Fruit fly (Drosophila melanogaster): ENCODE results near the gene goe.

goe gene

DNA sequence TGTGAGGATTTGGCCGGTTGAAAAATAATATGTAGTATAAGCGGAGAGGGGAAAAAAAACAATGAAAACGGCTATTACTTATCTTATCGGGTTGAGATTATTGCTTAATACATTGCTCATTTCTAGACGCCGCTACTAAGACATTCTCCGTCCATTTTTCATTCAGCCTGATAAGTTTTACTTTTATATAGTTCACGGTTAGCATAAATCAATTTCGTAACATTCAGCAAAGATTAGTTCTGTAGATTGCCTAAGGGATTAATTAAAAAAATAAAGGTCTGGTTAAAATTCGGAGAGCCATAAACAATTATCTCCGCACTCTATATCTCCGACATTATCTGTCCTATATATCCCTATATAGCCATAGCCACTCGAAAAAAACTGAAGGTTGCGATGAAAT is 4.2 kb downstream of the goe start:
- TF ChIP-seq GATAd (GFP tag; optimal IDR thresholded peaks at IDR 0.05) (no peak), lola (GFP tag; optimal IDR thresholded peaks at IDR 0.05) (no peak), OdsH (GFP tag; optimal IDR thresholded peaks at IDR 0.05) (no peak), ey (GFP tag; optimal IDR thresholded peaks at IDR 0.05) (no peak), usp (GFP tag; optimal IDR thresholded peaks at IDR 0.05) (no peak), fru (GFP tag; optimal IDR thresholded peaks at IDR 0.05) (no peak), sv (GFP tag; optimal IDR thresholded peaks at IDR 0.05) (no peak), CG32264 (GFP tag; optimal IDR thresholded peaks at IDR 0.05) (no peak), CG9705 (GFP tag; optimal IDR thresholded peaks at IDR 0.05) (no peak), Hnf4 (GFP tag; optimal IDR thresholded peaks at IDR 0.05) (no peak), Vsx2 (GFP tag; optimal IDR thresholded peaks at IDR 0.05; ENCODE audit: partially characterized antibody) (no peak)

- TF ChIP-seq dl (GFP tag; optimal IDR thresholded peaks at IDR 0.05; ENCODE audit: insufficient read depth in 1 of 2, partially characterized antibody in 2 of 2) (no peak), N (GFP tag; optimal IDR thresholded peaks at IDR 0.05) (no peak), Hr78 (GFP tag; optimal IDR thresholded peaks at IDR 0.05) (no peak), Jra (GFP tag; optimal IDR thresholded peaks at IDR 0.05) (no peak), brk (GFP tag; optimal IDR thresholded peaks at IDR 0.05) (no peak), Hr83 (GFP tag; optimal IDR thresholded peaks at IDR 0.05; ENCODE audit: poor library complexity, severe bottlenecking) (no peak), dsf (GFP tag; optimal IDR thresholded peaks at IDR 0.05; ENCODE audit: borderline replicate concordance) (no peak)
These were observed 4.9 kb downstream of the goe start for dm6 chrX:16746824-16747223.

dm6 chrX:16745942-16746341 is 5.8 kb downstream of the goe start:
- no peak for TF ChIP-seq woc (GFP tag; optimal IDR thresholded peaks at IDR 0.05)
- no peak for TF ChIP-seq Abd-B (GFP tag; optimal IDR thresholded peaks at IDR 0.05)
- TF ChIP-seq brk (GFP tag; optimal IDR thresholded peaks at IDR 0.05), result no peak
- TF ChIP-seq sv (GFP tag; optimal IDR thresholded peaks at IDR 0.05), result no peak
- no peak for TF ChIP-seq Dif (GFP tag; optimal IDR thresholded peaks at IDR 0.05; ENCODE audit: partially characterized antibody)
- no peak for TF ChIP-seq dmrt93B (GFP tag; optimal IDR thresholded peaks at IDR 0.05)
- TF ChIP-seq foxo (GFP tag; optimal IDR thresholded peaks at IDR 0.05), result no peak
- TF ChIP-seq jim (GFP tag; optimal IDR thresholded peaks at IDR 0.05), result no peak
- no peak for TF ChIP-seq h (GFP tag; optimal IDR thresholded peaks at IDR 0.05)
- TF ChIP-seq CG9705 (GFP tag; optimal IDR thresholded peaks at IDR 0.05), result no peak

dm6 chrX:16744345-16744744 is 7.4 kb downstream of the goe start:
- TF ChIP-seq psq (GFP tag; optimal IDR thresholded peaks at IDR 0.05) (no peak), Rel (GFP tag; optimal IDR thresholded peaks at IDR 0.05) (no peak), Rel (tag; optimal IDR thresholded peaks at IDR 0.05) (no peak), jim (GFP tag; optimal IDR thresholded peaks at IDR 0.05) (no peak), Vsx2 (GFP tag; optimal IDR thresholded peaks at IDR 0.05; ENCODE audit: partially characterized antibody) (peak; percentile 26), Myc (optimal IDR thresholded peaks at IDR 0.05) (peak; percentile 20), woc (GFP tag; optimal IDR thresholded peaks at IDR 0.05) (no peak), Dif (GFP tag; optimal IDR thresholded peaks at IDR 0.05; ENCODE audit: partially characterized antibody) (peak; percentile 54), br (GFP tag; optimal IDR thresholded peaks at IDR 0.05) (no peak)

dm6 chrX:16742547-16742946 is 9.2 kb downstream of the goe start, which contains the start of gene Twdlalpha:
Twdlalpha (plus strand) TSS chrX:16742847.
- TF ChIP-seq Vsx2 (GFP tag; optimal IDR thresholded peaks at IDR 0.05; ENCODE audit: partially characterized antibody), result no peak

- TF ChIP-seq Rel (GFP tag; optimal IDR thresholded peaks at IDR 0.05) (no peak), Rel (tag; optimal IDR thresholded peaks at IDR 0.05) (no peak), Hr78 (GFP tag; optimal IDR thresholded peaks at IDR 0.05) (no peak), N (GFP tag; optimal IDR thresholded peaks at IDR 0.05) (no peak), Dif (GFP tag; optimal IDR thresholded peaks at IDR 0.05; ENCODE audit: partially characterized antibody) (no peak), CrebA (GFP tag; optimal IDR thresholded peaks at IDR 0.05; ENCODE audit: borderline replicate concordance) (no peak), sv (GFP tag; optimal IDR thresholded peaks at IDR 0.05) (no peak), foxo (GFP tag; optimal IDR thresholded peaks at IDR 0.05) (no peak)
These were observed 11.1 kb downstream of the goe start, which contains the start of gene CG32568 for dm6 chrX:16740606-16741005. CG32568 (plus strand) TSS chrX:16740906.

Data from whole organism, wandering third instar larva.